Fruit fly (Drosophila melanogaster): ENCODE results near the gene CG7407.

Gene CG7407

dm6 chr3L:21824725-21825353, 1.6 kb downstream of the CG7407 start, which contains the start of gene eIF2A:
eIF2A (plus strand) TSS chr3L:21824740.
- peak; percentile 24 for TF ChIP-seq GATAd (GFP tag; optimal IDR thresholded peaks at IDR 0.05)
- TF ChIP-seq tai (GFP tag; optimal IDR thresholded peaks at IDR 0.05) = no peak
- TF ChIP-seq dmrt93B (GFP tag; optimal IDR thresholded peaks at IDR 0.05) = no peak
- no peak for TF ChIP-seq Hr78 (GFP tag; optimal IDR thresholded peaks at IDR 0.05)
- TF ChIP-seq HLH106 (tag; optimal IDR thresholded peaks at IDR 0.05) = peak; percentile 63
- TF ChIP-seq CG32264 (GFP tag; optimal IDR thresholded peaks at IDR 0.05) = no peak
- TF ChIP-seq sage (GFP tag; optimal IDR thresholded peaks at IDR 0.05) = no peak
- TF ChIP-seq Sp1 (GFP tag; optimal IDR thresholded peaks at IDR 0.05) = peak; percentile 56
- peak; percentile 81 for TF ChIP-seq Jra (GFP tag; optimal IDR thresholded peaks at IDR 0.05)
- TF ChIP-seq br (GFP tag; optimal IDR thresholded peaks at IDR 0.05) = peak; percentile 52
- TF ChIP-seq Myc (optimal IDR thresholded peaks at IDR 0.05) = peak; percentile 6
- TF ChIP-seq Abd-B (GFP tag; optimal IDR thresholded peaks at IDR 0.05) = no peak
- no peak for TF ChIP-seq brk (GFP tag; optimal IDR thresholded peaks at IDR 0.05)
- no peak for TF ChIP-seq jim (GFP tag; optimal IDR thresholded peaks at IDR 0.05)
- no peak for TF ChIP-seq Rel (GFP tag; optimal IDR thresholded peaks at IDR 0.05)
- TF ChIP-seq Rel (tag; optimal IDR thresholded peaks at IDR 0.05) = peak; percentile 58
- peak; percentile 79 for TF ChIP-seq rgr (GFP tag; optimal IDR thresholded peaks at IDR 0.05)
- TF ChIP-seq ey (GFP tag; optimal IDR thresholded peaks at IDR 0.05) = peak; percentile 68
- TF ChIP-seq Hnf4 (GFP tag; optimal IDR thresholded peaks at IDR 0.05) = peak; percentile 77
- TF ChIP-seq usp (GFP tag; optimal IDR thresholded peaks at IDR 0.05) = no peak
- TF ChIP-seq h (GFP tag; optimal IDR thresholded peaks at IDR 0.05) = peak; percentile 80
- TF ChIP-seq Vsx2 (GFP tag; optimal IDR thresholded peaks at IDR 0.05; ENCODE audit: partially characterized antibody) = no peak
- TF ChIP-seq foxo (GFP tag; optimal IDR thresholded peaks at IDR 0.05) = peak in 1 of 2 experiments; percentile 76
- peak; percentile 47 for TF ChIP-seq sv (GFP tag; optimal IDR thresholded peaks at IDR 0.05)
- peak; percentile 94 for TF ChIP-seq Hr83 (GFP tag; optimal IDR thresholded peaks at IDR 0.05; ENCODE audit: poor library complexity, severe bottlenecking)
- no peak for TF ChIP-seq pan (optimal IDR thresholded peaks at IDR 0.05)
- no peak for TF ChIP-seq lola (GFP tag; optimal IDR thresholded peaks at IDR 0.05)
- no peak for TF ChIP-seq dsf (GFP tag; optimal IDR thresholded peaks at IDR 0.05; ENCODE audit: borderline replicate concordance)
- peak; percentile 41 for TF ChIP-seq psq (GFP tag; optimal IDR thresholded peaks at IDR 0.05)
- peak; percentile 25 for TF ChIP-seq CG9705 (GFP tag; optimal IDR thresholded peaks at IDR 0.05)
- TF ChIP-seq fru (GFP tag; optimal IDR thresholded peaks at IDR 0.05) = peak; percentile 42
- peak; percentile 24 for TF ChIP-seq woc (GFP tag; optimal IDR thresholded peaks at IDR 0.05)
- peak; percentile 60 for TF ChIP-seq Dif (GFP tag; optimal IDR thresholded peaks at IDR 0.05; ENCODE audit: partially characterized antibody)
- peak; percentile 64 for TF ChIP-seq OdsH (GFP tag; optimal IDR thresholded peaks at IDR 0.05)
- no peak for TF ChIP-seq Mio (GFP tag; optimal IDR thresholded peaks at IDR 0.05)
- no peak for TF ChIP-seq Dfd (GFP tag; optimal IDR thresholded peaks at IDR 0.05)
- TF ChIP-seq CrebA (GFP tag; optimal IDR thresholded peaks at IDR 0.05; ENCODE audit: borderline replicate concordance) = no peak
- TF ChIP-seq N (GFP tag; optimal IDR thresholded peaks at IDR 0.05) = no peak
- no peak for TF ChIP-seq dl (GFP tag; optimal IDR thresholded peaks at IDR 0.05; ENCODE audit: insufficient read depth in 1 of 2, partially characterized antibody in 2 of 2)

DNA sequence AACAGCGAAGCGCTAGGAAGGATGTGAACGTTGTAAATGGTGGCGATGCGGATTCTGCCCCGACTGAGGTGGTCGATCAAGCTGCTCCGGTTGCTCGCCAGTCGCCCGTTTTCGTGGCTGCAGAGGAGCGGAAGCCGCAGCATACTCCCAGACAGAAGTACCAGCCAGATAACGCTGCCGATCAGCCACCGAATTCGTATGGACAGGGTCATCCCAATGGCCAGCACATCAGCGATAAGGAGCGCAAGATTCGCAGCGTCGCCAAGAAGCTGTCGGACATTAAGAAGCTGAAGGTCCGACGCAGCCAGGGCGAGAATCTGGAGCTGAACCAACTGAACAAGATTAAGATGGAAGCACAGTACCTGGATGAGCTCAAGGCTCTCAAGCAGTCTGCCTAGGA, 3.9 kb downstream of the CG7407 start:
- TF ChIP-seq Mio (GFP tag; optimal IDR thresholded peaks at IDR 0.05) (no peak), Jra (GFP tag; optimal IDR thresholded peaks at IDR 0.05) (no peak), Hnf4 (GFP tag; optimal IDR thresholded peaks at IDR 0.05) (no peak), CG32264 (GFP tag; optimal IDR thresholded peaks at IDR 0.05) (no peak), N (GFP tag; optimal IDR thresholded peaks at IDR 0.05) (no peak), Sp1 (GFP tag; optimal IDR thresholded peaks at IDR 0.05) (no peak), CrebA (GFP tag; optimal IDR thresholded peaks at IDR 0.05; ENCODE audit: borderline replicate concordance) (no peak), sage (GFP tag; optimal IDR thresholded peaks at IDR 0.05) (no peak), brk (GFP tag; optimal IDR thresholded peaks at IDR 0.05) (no peak), psq (GFP tag; optimal IDR thresholded peaks at IDR 0.05) (no peak), usp (GFP tag; optimal IDR thresholded peaks at IDR 0.05) (no peak), rgr (GFP tag; optimal IDR thresholded peaks at IDR 0.05) (no peak), Rel (GFP tag; optimal IDR thresholded peaks at IDR 0.05) (no peak), Rel (tag; optimal IDR thresholded peaks at IDR 0.05) (no peak), dmrt93B (GFP tag; optimal IDR thresholded peaks at IDR 0.05) (no peak), Hr83 (GFP tag; optimal IDR thresholded peaks at IDR 0.05; ENCODE audit: poor library complexity, severe bottlenecking) (no peak), sv (GFP tag; optimal IDR thresholded peaks at IDR 0.05) (no peak), Myc (optimal IDR thresholded peaks at IDR 0.05) (no peak)

Data from whole organism, wandering third instar larva.